Worm (Caenorhabditis elegans) whole organism, mixed stage, embryonic: Measurements from ENCODE around the gene F40F4.7.

Source experiments
- elt-1 ChIP-seq: sonication (generic microtip); optimal IDR thresholded peaks from 2 replicates; lab custom pipeline; 2017; ENCODE audit warnings: missing genetic modification characterization, mild to moderate bottlenecking, missing compliant biosample characterization, antibody characterized with exemption, moderate library complexity, borderline replicate concordance; ENCODE audit not compliant: insufficient read depth
- mep-1 ChIP-seq: fragments of 150-350 bp; optimal IDR thresholded peaks from 2 replicates; lab custom pipeline; 2017; ENCODE audit warnings: missing biosample characterization, missing genetic modification reagents, missing genetic modification characterization, inconsistent platforms
- sem-2 ChIP-seq: fragments of 200-800 bp; sonication (Bioruptor generic); optimal IDR thresholded peaks from 2 replicates; lab custom pipeline; 2018; ENCODE audit warnings: mild to moderate bottlenecking, missing genetic modification characterization, missing compliant biosample characterization
- unc-39 ChIP-seq: fragments of 150-350 bp; optimal IDR thresholded peaks from 2 replicates; lab custom pipeline; 2014; ENCODE audit warnings: missing biosample characterization, missing genetic modification characterization

ce11 chrX:3243614-3244013, 2.1 kb downstream of the F40F4.7 start, which contains the start of gene irg-7:
- TF ChIP-seq mep-1 (tag; lab: Kevin White, UChicago) (no peak), sem-2 (GFP tag; lab: Kevin White, UChicago) (no peak), unc-39 (tag; lab: Kevin White, UChicago) (no peak), elt-1 (tag; lab: Kevin White, UChicago) (no peak)
